Worm (Caenorhabditis elegans): Measurements from ENCODE around the gene C17B7.14.

ce11 chrV:3349877-3350276, 29.5 kb upstream of the C17B7.14 start, which contains the start of gene C17B7.15:
- TF ChIP-seq him-1 (tag; optimal IDR thresholded peaks at IDR 0.05) (no peak), dao-5 (tag; optimal IDR thresholded peaks at IDR 0.05) (no peak)

Measured in whole organism, L4/young adult.